Fruit fly (Drosophila melanogaster) whole organism: ENCODE measurements around the gene CG43897.
"Not testable (repeated sequence)": the region's sequence is repeated elsewhere in the genome, so short reads cannot be mapped to it uniquely, and the experiment has no call there.

Experiments used
- pan ChIP-seq: fragments of >200 bp; optimal IDR thresholded peaks from 2 replicates; lab custom pipeline; 2017
- psq ChIP-seq: fragments of >200 bp; optimal IDR thresholded peaks from 2 replicates; lab custom pipeline; 2017

DNA sequence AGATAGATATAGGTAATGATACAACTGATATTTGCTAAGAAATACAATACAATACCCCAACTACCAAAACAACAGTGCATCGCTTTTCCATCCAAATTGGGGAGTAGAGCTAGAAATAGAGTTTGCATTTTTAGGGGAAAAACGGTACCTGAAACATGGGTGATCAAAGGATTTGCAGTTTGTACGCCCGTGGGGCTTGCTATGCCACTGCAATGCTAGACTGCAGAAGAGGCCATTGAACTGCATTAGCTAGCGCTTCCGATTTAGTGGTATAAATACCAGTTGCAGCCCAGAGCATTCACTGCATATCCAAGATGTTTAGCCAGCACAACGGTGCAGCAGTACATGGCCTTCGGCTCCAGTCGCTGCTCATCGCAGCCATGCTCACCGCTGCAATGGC, 15.5 kb upstream of the CG43897 start, which contains the start of gene Ilp1:
- not testable (repeated sequence) for TF ChIP-seq psq; pan (lab: Kevin White, UChicago)
